Worm (Caenorhabditis elegans) whole organism, L4/young adult: Measurements from ENCODE around the gene gldi-4.

Experiments used
- W03F9.2 ChIP-seq: fragments of 150-350 bp; optimal IDR thresholded peaks from 2 replicates; lab custom pipeline; 2014; ENCODE audit warnings: missing biosample characterization, missing genetic modification characterization
- dao-5 ChIP-seq: sonication (generic microtip); optimal IDR thresholded peaks from 2 replicates; lab custom pipeline; 2016; ENCODE audit warnings: missing genotype, missing genetic modification characterization, moderate library complexity, missing compliant biosample characterization
- him-1 ChIP-seq: sonication (generic microtip); optimal IDR thresholded peaks from 2 replicates; lab custom pipeline; 2016; ENCODE audit warnings: missing genotype, missing genetic modification reagents, missing genetic modification characterization, missing compliant biosample characterization

- TF ChIP-seq dao-5 (tag; lab: Kevin White, UChicago): no peak
- no peak for TF ChIP-seq him-1 (tag; lab: Kevin White, UChicago)
- TF ChIP-seq W03F9.2 (tag; lab: Kevin White, UChicago): no peak
Measured at ce11 chrIV:7020630-7021029, 3.2 kb downstream of the gldi-4 start.
